Fruit fly (Drosophila melanogaster): Measurements from ENCODE around the gene CG5662.

DNA sequence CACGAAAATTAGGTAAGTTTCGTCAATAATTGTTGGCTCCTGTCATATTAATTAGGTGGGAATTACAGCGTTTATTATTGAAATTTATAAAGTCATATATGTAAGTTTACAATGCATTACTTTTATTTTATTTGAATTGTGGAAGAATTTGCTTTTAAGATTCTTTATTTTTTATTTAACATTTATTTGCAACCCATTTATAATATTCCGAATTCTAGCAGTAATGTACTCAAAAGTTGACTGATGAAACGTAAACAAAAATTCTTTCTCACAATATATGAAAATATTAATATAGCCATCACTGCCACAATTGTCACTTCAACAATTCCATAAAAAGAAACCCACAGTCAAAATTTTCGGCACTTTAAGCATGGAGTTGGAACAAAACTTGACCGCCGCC lies at the start of gene CG5662:
- TF ChIP-seq Vsx2 (GFP tag; optimal IDR thresholded peaks at IDR 0.05; ENCODE audit: partially characterized antibody), result no peak
- no peak for TF ChIP-seq Myc (optimal IDR thresholded peaks at IDR 0.05)
- TF ChIP-seq N (GFP tag; optimal IDR thresholded peaks at IDR 0.05), result no peak
- no peak for TF ChIP-seq br (GFP tag; optimal IDR thresholded peaks at IDR 0.05)
- TF ChIP-seq Hnf4 (GFP tag; optimal IDR thresholded peaks at IDR 0.05), result no peak
- no peak for TF ChIP-seq Abd-B (GFP tag; optimal IDR thresholded peaks at IDR 0.05)
- TF ChIP-seq GATAd (GFP tag; optimal IDR thresholded peaks at IDR 0.05), result no peak
- no peak for TF ChIP-seq dmrt93B (GFP tag; optimal IDR thresholded peaks at IDR 0.05)
- no peak for TF ChIP-seq CG32264 (GFP tag; optimal IDR thresholded peaks at IDR 0.05)
- no peak for TF ChIP-seq lola (GFP tag; optimal IDR thresholded peaks at IDR 0.05)
